Fruit fly (Drosophila melanogaster) whole organism, adult: ENCODE results near the gene CG42764.

Experiments
- CG11617 ChIP-seq: fragments of 200-800 bp; sonication (Bioruptor generic); optimal IDR thresholded peaks from 2 replicates; lab custom pipeline; 2017; ENCODE audit warnings: mild to moderate bottlenecking, missing biosample characterization, missing genetic modification reagents, missing genetic modification characterization
- CG12768 ChIP-seq: fragments of 200-800 bp; sonication (Bioruptor generic); optimal IDR thresholded peaks from 2 replicates; lab custom pipeline; 2017; ENCODE audit warnings: missing biosample characterization, missing genetic modification characterization, mild to moderate bottlenecking, moderate library complexity, missing genetic modification reagents
- CG14711 ChIP-seq: fragments of 200-800 bp; sonication (Bioruptor generic); optimal IDR thresholded peaks from 2 replicates; lab custom pipeline; 2018; ENCODE audit warnings: missing biosample characterization, mild to moderate bottlenecking, missing genetic modification characterization, moderate library complexity
- CG1620 ChIP-seq: fragments of 200-800 bp; sonication (Bioruptor generic); optimal IDR thresholded peaks from 2 replicates; lab custom pipeline; 2016; ENCODE audit warnings: missing biosample characterization, missing genetic modification characterization
- CG33017 ChIP-seq: fragments of 200-800 bp; sonication (Bioruptor generic); optimal IDR thresholded peaks from 2 replicates; lab custom pipeline; 2018; ENCODE audit warnings: missing biosample characterization, mild to moderate bottlenecking, missing genetic modification characterization, moderate library complexity
- CG5204 ChIP-seq: fragments of 200-800 bp; sonication (Bioruptor generic); optimal IDR thresholded peaks from 2 replicates; lab custom pipeline; 2016; ENCODE audit warnings: missing biosample characterization, missing genetic modification characterization
- CG7045 ChIP-seq: fragments of 200-800 bp; sonication (Bioruptor generic); optimal IDR thresholded peaks from 2 replicates; lab custom pipeline; 2017; ENCODE audit warnings: missing biosample characterization, mild to moderate bottlenecking, missing genetic modification characterization
- CG7101 ChIP-seq: fragments of 200-800 bp; sonication (Bioruptor generic); optimal IDR thresholded peaks from 2 replicates; lab custom pipeline; 2018; ENCODE audit warnings: missing biosample characterization, mild to moderate bottlenecking, missing genetic modification characterization, moderate library complexity
- Clk ChIP-seq: fragments of 200-800 bp; sonication (Bioruptor generic); optimal IDR thresholded peaks from 2 replicates; lab custom pipeline; 2017; ENCODE audit warnings: missing biosample characterization, missing genetic modification characterization
- Crg-1 ChIP-seq: fragments of 200-800 bp; sonication (Bioruptor generic); optimal IDR thresholded peaks from 2 replicates; lab custom pipeline; 2016; ENCODE audit warnings: missing biosample characterization, missing genetic modification characterization
- Hr96 ChIP-seq: fragments of 200-800 bp; sonication (Bioruptor generic); optimal IDR thresholded peaks from 2 replicates; lab custom pipeline; 2016; ENCODE audit warnings: missing biosample characterization, missing genetic modification characterization
- Mnt ChIP-seq: fragments of 200-800 bp; sonication (Bioruptor generic); optimal IDR thresholded peaks from 2 replicates; lab custom pipeline; 2016; ENCODE audit warnings: missing biosample characterization, mild to moderate bottlenecking, missing genetic modification characterization
- bab1 ChIP-seq: fragments of 200-800 bp; sonication (Bioruptor generic); optimal IDR thresholded peaks from 3 replicates; lab custom pipeline; 2019; ENCODE audit warnings: missing biosample characterization, mild to moderate bottlenecking, missing genetic modification characterization, moderate library complexity
- cic ChIP-seq: fragments of 200-800 bp; sonication (Bioruptor generic); optimal IDR thresholded peaks from 2 replicates; lab custom pipeline; 2017; ENCODE audit warnings: missing biosample characterization, mild to moderate bottlenecking, missing genetic modification characterization, moderate library complexity
- cnc ChIP-seq, 2 experiments: fragments of >200 bp; optimal IDR thresholded peaks; 2 replicates each; lab custom pipeline; 2017
- kay ChIP-seq: fragments of 200-800 bp; sonication (Bioruptor generic); peaks from one replicate; lab custom pipeline; 2016; ENCODE audit warnings: missing biosample characterization, missing genetic modification characterization, borderline replicate concordance
- ovo ChIP-seq: fragments of 200-800 bp; sonication (Bioruptor generic); optimal IDR thresholded peaks from 2 replicates; lab custom pipeline; 2016; ENCODE audit warnings: missing biosample characterization, missing genetic modification characterization
- pad ChIP-seq: fragments of 200-800 bp; sonication (Bioruptor generic); optimal IDR thresholded peaks from 3 replicates; lab custom pipeline; 2017; ENCODE audit warnings: missing biosample characterization, missing genetic modification characterization, mild to moderate bottlenecking, moderate library complexity, missing genetic modification reagents
- tj ChIP-seq: fragments of 200-800 bp; sonication (Bioruptor generic); optimal IDR thresholded peaks from 3 replicates; lab custom pipeline; 2017; ENCODE audit warnings: missing biosample characterization, mild to moderate bottlenecking, missing genetic modification characterization, moderate library complexity
- toe ChIP-seq: fragments of 200-800 bp; sonication (Bioruptor generic); optimal IDR thresholded peaks from 2 replicates; lab custom pipeline; 2016; ENCODE audit warnings: missing biosample characterization, missing genetic modification characterization

CG42764 gene

DNA sequence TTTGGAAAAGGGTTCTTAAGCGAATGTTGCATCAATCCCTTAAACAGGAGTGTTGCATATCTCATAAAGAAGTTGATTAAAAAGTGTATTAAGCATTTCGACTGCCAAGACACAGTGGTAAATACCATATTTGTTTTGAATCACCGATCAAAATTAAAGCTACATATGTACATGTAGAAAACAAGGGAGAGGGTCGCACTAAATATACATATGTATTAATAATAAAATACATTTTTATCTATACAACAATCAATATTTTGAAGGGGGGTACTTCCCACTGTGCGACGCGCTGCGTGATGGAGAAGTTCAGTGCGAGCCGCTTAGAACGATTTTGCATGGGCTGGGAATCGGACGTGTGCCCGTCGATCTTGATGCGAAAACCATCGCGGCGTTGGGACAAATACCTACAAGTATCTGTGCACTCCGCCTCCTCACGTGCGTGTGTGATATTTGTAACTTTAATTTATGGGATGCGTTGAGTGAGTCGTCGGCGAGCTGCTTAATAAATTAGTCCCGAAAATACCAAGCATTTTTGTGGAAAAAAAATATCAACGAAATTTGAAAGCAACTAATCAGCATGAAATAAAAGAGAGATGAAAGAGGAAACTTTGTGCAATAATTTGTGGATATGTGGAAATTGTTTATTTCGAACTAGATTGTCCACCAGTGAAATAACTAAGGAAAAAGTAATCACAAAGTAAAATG, 20.9 kb downstream of the CG42764 start:
- TF ChIP-seq pad (GFP tag; lab: Kevin White, UChicago) (peak; percentile 41), CG33017 (peak; percentile 89), Crg-1 (GFP tag; lab: Kevin White, UChicago) (peak; percentile 3), Mnt (peak; percentile 57), bab1 (GFP tag; lab: Kevin White, UChicago) (peak; percentile 68), cic (GFP tag; lab: Kevin White, UChicago) (peak; percentile 9), cnc (optimal IDR thresholded peaks at IDR 0.05; lab: Kevin White, UChicago) (no peak), CG7045 (peak; percentile 76), CG7101 (tag; lab: Kevin White, UChicago) (peak; percentile 90), CG12768 (GFP tag; lab: Kevin White, UChicago) (peak; percentile 91), kay (GFP tag; lab: Kevin White, UChicago) (peak; percentile 86), CG5204 (GFP tag; lab: Kevin White, UChicago) (peak; percentile 32), ovo (GFP tag; lab: Kevin White, UChicago) (no peak), toe (GFP tag; lab: Kevin White, UChicago) (peak; percentile 8), CG1620 (peak; percentile 18), Hr96 (peak; percentile 61), CG14711 (tag; lab: Kevin White, UChicago) (peak; percentile 85), CG11617 (GFP tag; lab: Kevin White, UChicago) (peak; percentile 88), Clk (peak; percentile 49), tj (GFP tag; lab: Kevin White, UChicago) (peak; percentile 41)

DNA sequence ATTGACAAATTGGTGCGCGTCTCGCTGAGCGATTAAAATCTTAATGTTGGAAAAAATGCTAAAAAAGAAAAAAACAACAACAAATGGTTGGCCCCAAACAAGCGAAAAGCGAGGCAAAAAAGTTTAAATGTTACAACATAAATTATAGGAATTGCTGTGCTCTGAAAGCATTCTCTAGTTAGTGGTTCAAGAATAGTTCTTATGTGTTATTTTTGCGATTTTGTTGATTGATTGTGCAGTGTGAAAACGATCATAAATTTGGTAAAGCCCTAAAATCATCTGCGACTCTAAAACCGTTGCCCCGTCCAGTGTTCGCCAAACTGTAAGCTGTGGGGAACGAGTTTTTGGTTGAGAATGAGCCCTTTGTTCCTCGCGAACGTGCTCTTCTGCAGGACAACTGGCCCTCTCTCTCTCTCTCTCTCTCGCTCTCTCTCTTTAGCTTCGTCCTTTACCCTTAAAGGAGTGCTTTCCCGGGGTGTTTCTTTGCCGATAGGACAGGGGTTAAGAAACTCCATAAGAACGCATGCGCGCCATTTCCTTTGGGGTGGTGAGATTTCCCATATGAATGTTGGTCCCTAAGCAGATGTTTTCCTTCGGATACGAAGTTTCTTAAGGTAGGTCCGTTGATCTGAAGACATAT, 23.0 kb downstream of the CG42764 start:
- TF ChIP-seq CG12768 (GFP tag; lab: Kevin White, UChicago) (no peak), CG14711 (tag; lab: Kevin White, UChicago) (no peak), CG7045 (no peak)

DNA sequence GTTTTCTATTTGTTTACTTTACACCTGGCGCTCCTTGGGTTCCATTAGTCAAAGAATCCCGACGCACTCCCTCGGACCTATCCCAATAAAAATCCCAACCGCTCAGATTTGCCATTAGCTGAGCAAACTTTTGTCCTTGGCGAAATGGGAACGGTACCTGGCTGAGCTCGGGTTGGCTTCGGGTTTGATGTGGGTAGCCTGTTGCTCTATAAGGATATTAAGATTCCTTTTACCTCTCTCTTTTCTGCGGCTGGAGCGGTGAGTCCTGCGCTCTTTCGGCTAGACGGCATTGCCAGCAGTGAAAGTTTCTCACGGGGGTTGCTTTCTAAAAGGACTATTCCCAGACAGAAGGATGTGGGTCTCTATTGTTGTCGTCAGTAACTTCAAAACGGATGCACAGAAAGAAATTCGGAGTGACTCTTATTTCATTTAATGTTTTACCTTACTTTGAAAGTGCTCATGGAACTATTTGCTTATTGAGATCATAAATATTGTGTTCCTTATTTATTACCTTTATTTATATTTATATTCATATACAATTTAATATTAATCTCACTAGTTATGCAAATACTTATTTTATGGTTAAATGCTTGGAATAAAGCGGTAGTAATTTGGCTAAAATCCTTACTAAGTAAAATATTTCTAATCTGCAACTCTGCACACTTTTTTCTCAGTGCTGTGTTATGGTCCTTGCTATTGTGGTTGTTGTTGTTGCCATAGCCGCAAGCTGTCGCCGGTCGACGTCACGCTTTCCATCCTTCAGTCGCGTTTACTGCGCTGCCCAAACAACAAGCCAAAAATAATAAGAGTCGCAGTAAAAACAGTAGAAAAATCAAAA, 24.0 kb downstream of the CG42764 start, which contains the start of gene CG5910:
Gene CG5910 (plus strand): TSS at position 788 of the 838 bp plus-strand sequence.
- TF ChIP-seq CG14711 (tag; lab: Kevin White, UChicago) (peak; percentile 18), CG1620 (no peak), CG33017 (no peak), Crg-1 (GFP tag; lab: Kevin White, UChicago) (no peak), CG7045 (peak; percentile 7), toe (GFP tag; lab: Kevin White, UChicago) (no peak), CG7101 (tag; lab: Kevin White, UChicago) (no peak), Hr96 (no peak), bab1 (GFP tag; lab: Kevin White, UChicago) (no peak), cic (GFP tag; lab: Kevin White, UChicago) (no peak)

DNA sequence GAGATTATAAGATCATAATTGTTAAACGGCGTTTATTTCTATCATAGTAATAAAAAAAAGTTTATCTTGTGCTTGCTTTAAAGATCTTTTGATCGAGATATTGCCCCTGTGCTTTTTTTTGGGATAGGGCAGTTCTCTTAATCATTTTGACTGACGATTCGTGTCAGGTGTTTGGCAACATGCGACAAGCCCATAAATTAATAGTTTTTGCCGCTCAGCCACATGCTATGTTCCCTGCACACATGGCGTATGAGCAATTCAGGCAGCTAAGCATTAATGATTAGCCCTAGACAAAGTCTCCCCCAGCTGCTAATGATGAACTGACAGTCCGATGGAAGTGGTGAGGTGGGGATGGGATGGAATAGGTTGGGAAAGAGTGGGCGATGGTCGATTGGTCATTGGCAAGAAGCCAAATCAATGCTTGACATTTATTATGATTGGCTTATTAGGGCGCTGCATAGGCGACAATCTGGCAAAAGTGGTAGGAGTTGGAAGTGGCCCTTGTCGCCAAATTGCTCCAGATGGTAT, 24.9 kb downstream of the CG42764 start:
- TF ChIP-seq bab1 (GFP tag; lab: Kevin White, UChicago) = no peak
- TF ChIP-seq toe (GFP tag; lab: Kevin White, UChicago) = no peak
- no peak for TF ChIP-seq pad (GFP tag; lab: Kevin White, UChicago)
- TF ChIP-seq CG11617 (GFP tag; lab: Kevin White, UChicago) = no peak
- TF ChIP-seq CG7045 = no peak
- TF ChIP-seq cnc (optimal IDR thresholded peaks at IDR 0.05; lab: Kevin White, UChicago) = no peak
- no peak for TF ChIP-seq ovo (GFP tag; lab: Kevin White, UChicago)
- no peak for TF ChIP-seq CG14711 (tag; lab: Kevin White, UChicago)
- no peak for TF ChIP-seq Clk
- no peak for TF ChIP-seq CG1620
- no peak for TF ChIP-seq Crg-1 (GFP tag; lab: Kevin White, UChicago)
- no peak for TF ChIP-seq CG33017
- no peak for TF ChIP-seq cic (GFP tag; lab: Kevin White, UChicago)
- TF ChIP-seq kay (GFP tag; lab: Kevin White, UChicago) = no peak
- no peak for TF ChIP-seq CG12768 (GFP tag; lab: Kevin White, UChicago)
- no peak for TF ChIP-seq CG5204 (GFP tag; lab: Kevin White, UChicago)
- no peak for TF ChIP-seq Hr96

DNA sequence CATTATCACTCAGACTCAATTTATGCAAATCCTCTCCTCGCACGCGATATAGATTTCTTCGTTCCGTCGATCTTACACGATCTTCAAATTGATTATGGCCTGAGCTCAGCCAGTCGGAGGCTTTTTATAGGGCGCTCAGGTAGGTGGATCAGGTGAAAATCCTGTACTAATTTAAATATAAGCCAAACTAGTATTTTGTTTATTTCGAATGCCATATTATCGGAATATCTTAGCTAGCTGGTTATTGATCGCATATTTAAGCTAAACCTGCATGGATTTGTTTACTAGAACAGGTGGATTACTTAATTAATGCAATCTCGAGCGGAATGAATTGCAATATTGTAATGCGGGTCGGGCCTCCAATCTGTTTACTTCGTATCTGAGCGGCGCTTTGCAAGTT, 26.1 kb downstream of the CG42764 start, which contains the start of gene Hpd:
Gene Hpd (minus strand): TSS at position 101 of the 400 bp plus-strand sequence.
- TF ChIP-seq Clk = no peak
- TF ChIP-seq Mnt = no peak
- no peak for TF ChIP-seq bab1 (GFP tag; lab: Kevin White, UChicago)
- no peak for TF ChIP-seq CG5204 (GFP tag; lab: Kevin White, UChicago)
- no peak for TF ChIP-seq CG7101 (tag; lab: Kevin White, UChicago)
- TF ChIP-seq CG7045 = no peak
- TF ChIP-seq toe (GFP tag; lab: Kevin White, UChicago) = no peak
- TF ChIP-seq ovo (GFP tag; lab: Kevin White, UChicago) = no peak
- no peak for TF ChIP-seq pad (GFP tag; lab: Kevin White, UChicago)
- TF ChIP-seq Hr96 = no peak
- TF ChIP-seq cic (GFP tag; lab: Kevin White, UChicago) = no peak
- no peak for TF ChIP-seq CG14711 (tag; lab: Kevin White, UChicago)
- no peak for TF ChIP-seq cnc (optimal IDR thresholded peaks at IDR 0.05; lab: Kevin White, UChicago)
